Worm (Caenorhabditis elegans) whole organism, early embryonic: ENCODE measurements around the gene unc-22.

ENCODE experiments used
- B0310.2 ChIP-seq: sonication (generic microtip); optimal IDR thresholded peaks from 2 replicates; lab custom pipeline; 2016; ENCODE audit warnings: mild to moderate bottlenecking, missing genetic modification characterization, missing compliant biosample characterization
- F13C5.2 ChIP-seq: sonication (generic microtip); optimal IDR thresholded peaks from 2 replicates; lab custom pipeline; 2017; ENCODE audit warnings: mild to moderate bottlenecking, missing genetic modification characterization, inconsistent platforms, missing compliant biosample characterization
- aly-1 ChIP-seq: sonication (generic microtip); optimal IDR thresholded peaks from 2 replicates; lab custom pipeline; 2016; ENCODE audit warnings: missing genetic modification characterization, missing compliant biosample characterization
- ama-1 ChIP-seq: fragments of 150-350 bp; optimal IDR thresholded peaks from 2 replicates; lab custom pipeline; 2014
- ceh-13 ChIP-seq: fragments of 200-800 bp; sonication (Bioruptor generic); optimal IDR thresholded peaks from 2 replicates; lab custom pipeline; 2018; ENCODE audit warnings: mild to moderate bottlenecking, missing genetic modification characterization, missing compliant biosample characterization
- ceh-36 ChIP-seq: sonication (generic microtip); optimal IDR thresholded peaks from 2 replicates; lab custom pipeline; 2016; ENCODE audit warnings: missing genetic modification characterization, inconsistent platforms, missing compliant biosample characterization
- hmbx-1 ChIP-seq: sonication (generic microtip); optimal IDR thresholded peaks from 2 replicates; lab custom pipeline; 2016; ENCODE audit warnings: mild to moderate bottlenecking, missing genetic modification characterization, missing compliant biosample characterization
- hmg-4 ChIP-seq: fragments of 200-800 bp; sonication (Bioruptor generic); optimal IDR thresholded peaks from 2 replicates; lab custom pipeline; 2018; ENCODE audit warnings: mild to moderate bottlenecking, missing genetic modification characterization, missing compliant biosample characterization
- hnd-1 ChIP-seq: sonication (generic microtip); optimal IDR thresholded peaks from 2 replicates; lab custom pipeline; 2016; ENCODE audit warnings: missing genetic modification characterization, missing compliant biosample characterization
- pes-1 ChIP-seq: fragments of 200-800 bp; sonication (Bioruptor generic); IDR thresholded peaks from 2 replicates; pipeline ENCODE4 v1.3.6; 2022; ENCODE audit warnings: missing genetic modification reagents, missing genetic modification characterization, missing compliant biosample characterization
- sea-1 ChIP-seq: fragments of 200-800 bp; sonication (Bioruptor generic); conservative IDR thresholded peaks from 2 replicates; pipeline ENCODE4 v1.3.6; 2022; ENCODE audit warnings: missing genetic modification characterization, missing compliant biosample characterization
- tbx-11 ChIP-seq: fragments of 200-800 bp; sonication (Bioruptor generic); IDR thresholded peaks from 2 replicates; pipeline ENCODE4 v1.3.6; 2022; ENCODE audit warnings: missing genetic modification characterization, missing compliant biosample characterization
- tbx-37 ChIP-seq: fragments of 200-800 bp; sonication (Bioruptor generic); conservative IDR thresholded peaks from 2 replicates; pipeline ENCODE4 v1.3.6; 2022; ENCODE audit warnings: missing genetic modification reagents, missing genetic modification characterization, missing compliant biosample characterization
- tra-4 ChIP-seq: sonication (generic microtip); optimal IDR thresholded peaks from 2 replicates; lab custom pipeline; 2017; ENCODE audit warnings: missing genetic modification characterization, missing compliant biosample characterization

- TF ChIP-seq aly-1 (tag; lab: Kevin White, UChicago) (no peak), ama-1 (lab: Kevin White, UChicago) (no peak), tra-4 (tag; lab: Kevin White, UChicago) (no peak), tbx-11 (no peak), B0310.2 (no peak), hnd-1 (tag; lab: Kevin White, UChicago) (no peak), ceh-36 (tag; lab: Kevin White, UChicago) (no peak), pes-1 (no peak), ceh-13 (GFP tag; lab: Kevin White, UChicago) (no peak), hmg-4 (GFP tag; lab: Kevin White, UChicago) (no peak), tbx-37 (GFP tag; lab: Robert Waterston, UW) (no peak), hmbx-1 (tag; lab: Kevin White, UChicago) (no peak), sea-1 (GFP tag; lab: Robert Waterston, UW) (no peak), F13C5.2 (tag; lab: Kevin White, UChicago) (no peak)
Measured at ce11 chrIV:12029074-12029473, 18.3 kb upstream of the unc-22 start, which contains the start of gene tgn-38.
